Worm (Caenorhabditis elegans) whole organism, young adult: ENCODE data around the gene gstk-1.
A peak's percentile ranks its signal among the peaks of the same experiment; 100 is the strongest.

Source experiments
- B0019.2 ChIP-seq: fragments of 200-800 bp; sonication (Bioruptor generic); conservative IDR thresholded peaks from 2 replicates; pipeline ENCODE4 v1.3.6; 2022; ENCODE audit warnings: missing genetic modification reagents, missing genetic modification characterization, missing compliant biosample characterization
- B0336.3 ChIP-seq: fragments of 200-800 bp; sonication (Bioruptor generic); IDR thresholded peaks from 2 replicates; pipeline ENCODE4 v1.3.6; 2022; ENCODE audit warnings: missing genetic modification characterization, missing compliant biosample characterization
- F22D6.2 ChIP-seq: sonication (generic microtip); optimal IDR thresholded peaks from 2 replicates; lab custom pipeline; 2016; ENCODE audit warnings: mild to moderate bottlenecking, missing genetic modification characterization, missing compliant biosample characterization
- F37B4.10 ChIP-seq: fragments of 200-800 bp; sonication (Bioruptor generic); IDR thresholded peaks from 2 replicates; pipeline ENCODE4 v1.3.6; 2022; ENCODE audit warnings: missing genetic modification characterization, missing compliant biosample characterization
- F49E8.2 ChIP-seq: sonication (generic microtip); optimal IDR thresholded peaks from 3 replicates; lab custom pipeline; 2017; ENCODE audit warnings: missing genetic modification characterization, mild to moderate bottlenecking, missing compliant biosample characterization, antibody characterized with exemption, moderate library complexity; ENCODE audit not compliant: insufficient read depth
- F52B5.7 ChIP-seq: sonication (generic microtip); optimal IDR thresholded peaks from 2 replicates; lab custom pipeline; 2016; ENCODE audit warnings: mild to moderate bottlenecking, missing genetic modification characterization, missing compliant biosample characterization
- F55B11.4 ChIP-seq: sonication (generic microtip); optimal IDR thresholded peaks from 2 replicates; lab custom pipeline; 2016; ENCODE audit warnings: missing compliant biosample characterization, missing genetic modification characterization, borderline replicate concordance; ENCODE audit not compliant: insufficient read depth
- K11D2.4 ChIP-seq: fragments of 200-800 bp; sonication (Bioruptor generic); IDR thresholded peaks from 2 replicates; pipeline ENCODE4 v1.3.6; 2022; ENCODE audit warnings: missing genetic modification reagents, missing genetic modification characterization, missing compliant biosample characterization
- T26A5.8 ChIP-seq: sonication (generic microtip); optimal IDR thresholded peaks from 2 replicates; lab custom pipeline; 2016; ENCODE audit warnings: missing genetic modification characterization, missing compliant biosample characterization
- Y53G8AR.9 ChIP-seq: fragments of 200-800 bp; sonication (Bioruptor generic); conservative IDR thresholded peaks from 2 replicates; pipeline ENCODE4 v1.3.6; 2022; ENCODE audit warnings: missing genetic modification reagents, missing genetic modification characterization, missing compliant biosample characterization
- Y67H2A.10 ChIP-seq: fragments of 200-800 bp; sonication (Bioruptor generic); conservative IDR thresholded peaks from 2 replicates; pipeline ENCODE4 v1.3.6; 2022; ENCODE audit warnings: missing genetic modification reagents, missing genetic modification characterization, missing compliant biosample characterization
- Y95B8A.8 ChIP-seq: fragments of 200-800 bp; sonication (Bioruptor generic); IDR thresholded peaks from 2 replicates; pipeline ENCODE4 v1.3.6; 2022; ENCODE audit warnings: missing genetic modification reagents, missing genetic modification characterization, missing compliant biosample characterization
- akir-1 ChIP-seq: fragments of 200-800 bp; sonication (Bioruptor generic); optimal IDR thresholded peaks from 2 replicates; lab custom pipeline; 2018; ENCODE audit warnings: mild to moderate bottlenecking, missing genetic modification characterization, moderate library complexity, missing compliant biosample characterization
- aptf-2 ChIP-seq: fragments of 200-800 bp; sonication (Bioruptor generic); conservative IDR thresholded peaks from 2 replicates; pipeline ENCODE4 v1.3.6; 2022; ENCODE audit warnings: missing genetic modification reagents, missing genetic modification characterization, missing compliant biosample characterization
- athp-1 ChIP-seq: sonication (generic microtip); optimal IDR thresholded peaks from 2 replicates; lab custom pipeline; 2017; ENCODE audit warnings: mild to moderate bottlenecking, missing genetic modification characterization, missing compliant biosample characterization
- bed-1 ChIP-seq: fragments of 200-800 bp; sonication (Bioruptor generic); IDR thresholded peaks from 2 replicates; pipeline ENCODE4 v1.3.6; 2022; ENCODE audit warnings: missing genetic modification reagents, missing genetic modification characterization, missing compliant biosample characterization
- cebp-2 ChIP-seq: fragments of 200-800 bp; sonication (Bioruptor generic); IDR thresholded peaks from 2 replicates; pipeline ENCODE4 v1.3.6; 2022; ENCODE audit warnings: missing genetic modification characterization, missing compliant biosample characterization
- ceh-27 ChIP-seq: fragments of 200-800 bp; sonication (Bioruptor generic); optimal IDR thresholded peaks from 2 replicates; lab custom pipeline; 2018; ENCODE audit warnings: mild to moderate bottlenecking, missing genetic modification characterization, moderate library complexity, missing compliant biosample characterization
- ceh-58 ChIP-seq: fragments of 200-800 bp; sonication (Bioruptor generic); IDR thresholded peaks from 2 replicates; pipeline ENCODE4 v1.3.6; 2022; ENCODE audit warnings: missing genetic modification characterization, missing compliant biosample characterization
- chd-7 ChIP-seq: sonication (generic microtip); optimal IDR thresholded peaks from 2 replicates; lab custom pipeline; 2016; ENCODE audit warnings: mild to moderate bottlenecking, missing genetic modification characterization, moderate library complexity, missing compliant biosample characterization
- dox-1 ChIP-seq: fragments of 200-800 bp; sonication (Bioruptor generic); IDR thresholded peaks from 2 replicates; pipeline ENCODE4 v1.3.6; 2022; ENCODE audit warnings: missing genetic modification reagents, missing genetic modification characterization, missing compliant biosample characterization
- ets-4 ChIP-seq: fragments of 200-800 bp; sonication (Bioruptor generic); optimal IDR thresholded peaks from 2 replicates; lab custom pipeline; 2018; ENCODE audit warnings: mild to moderate bottlenecking, missing genetic modification characterization, missing compliant biosample characterization
- hlh-26 ChIP-seq: fragments of 200-800 bp; sonication (Bioruptor generic); conservative IDR thresholded peaks from 2 replicates; pipeline ENCODE4 v1.3.6; 2022; ENCODE audit warnings: missing genetic modification reagents, missing genetic modification characterization, missing compliant biosample characterization
- hrde-1 ChIP-seq: sonication (generic microtip); optimal IDR thresholded peaks from 2 replicates; lab custom pipeline; 2016; ENCODE audit warnings: missing genetic modification characterization, mild to moderate bottlenecking, missing compliant biosample characterization, moderate library complexity, missing genotype, missing genetic modification reagents, borderline replicate concordance
- lag-1 ChIP-seq: fragments of 200-800 bp; sonication (Bioruptor generic); IDR thresholded peaks from 2 replicates; pipeline ENCODE4 v1.3.6; 2022; ENCODE audit warnings: missing genetic modification reagents, missing genetic modification characterization, missing compliant biosample characterization
- let-607 ChIP-seq, 2 experiments: fragments of 200-800 bp in 1 of 2; sonication (Bioruptor generic) in 1 of 2; sonication (generic microtip) in 1 of 2; optimal IDR thresholded peaks; 2 replicates each; lab custom pipeline; 2016 to 2018; ENCODE audit warnings: mild to moderate bottlenecking in 2 of 2, missing compliant biosample characterization in 2 of 2, missing genetic modification characterization in 2 of 2, moderate library complexity in 2 of 2, missing genotype in 1 of 2
- lin-26 ChIP-seq: fragments of 200-800 bp; sonication (Bioruptor generic); IDR thresholded peaks from 2 replicates; pipeline ENCODE4 v1.3.6; 2022; ENCODE audit warnings: missing genetic modification reagents, missing genetic modification characterization, missing compliant biosample characterization
- lin-35 ChIP-seq, 3 experiments: fragments of 150-350 bp in 2 of 3; sonication (generic microtip) in 1 of 3; optimal IDR thresholded peaks; 2 replicates each; lab custom pipeline; 2014 to 2018; ENCODE audit warnings: missing biosample characterization in 3 of 3, missing genetic modification characterization in 3 of 3, missing genetic modification reagents in 3 of 3
- lir-1 ChIP-seq: fragments of 200-800 bp; sonication (Bioruptor generic); conservative IDR thresholded peaks from 2 replicates; pipeline ENCODE4 v1.3.6; 2022; ENCODE audit warnings: missing genetic modification reagents, missing genetic modification characterization, missing compliant biosample characterization
- madf-8 ChIP-seq: fragments of 200-800 bp; sonication (Bioruptor generic); conservative IDR thresholded peaks from 2 replicates; pipeline ENCODE4 v1.3.6; 2022; ENCODE audit warnings: missing genetic modification reagents, missing genetic modification characterization, missing compliant biosample characterization
- mcd-1 ChIP-seq: fragments of 200-800 bp; sonication (Bioruptor generic); IDR thresholded peaks from 2 replicates; pipeline ENCODE4 v1.3.6; 2022; ENCODE audit warnings: missing genetic modification reagents, missing genetic modification characterization, missing compliant biosample characterization
- mxl-1 ChIP-seq: sonication (generic microtip); optimal IDR thresholded peaks from 2 replicates; lab custom pipeline; 2016; ENCODE audit warnings: missing genetic modification characterization, missing compliant biosample characterization
- nhr-120 ChIP-seq: fragments of 200-800 bp; sonication (Bioruptor generic); IDR thresholded peaks from 2 replicates; pipeline ENCODE4 v1.3.6; 2022; ENCODE audit warnings: missing genetic modification characterization, missing compliant biosample characterization
- nhr-27 ChIP-seq: fragments of 200-800 bp; sonication (Bioruptor generic); optimal IDR thresholded peaks from 2 replicates; lab custom pipeline; 2018; ENCODE audit warnings: mild to moderate bottlenecking, missing genetic modification characterization, moderate library complexity, missing compliant biosample characterization
- nhr-80 ChIP-seq: sonication (generic microtip); optimal IDR thresholded peaks from 2 replicates; lab custom pipeline; 2016; ENCODE audit warnings: missing genetic modification characterization, missing compliant biosample characterization
- rcor-1 ChIP-seq: fragments of 200-800 bp; sonication (Bioruptor generic); IDR thresholded peaks from 2 replicates; pipeline ENCODE4 v1.3.6; 2022; ENCODE audit warnings: missing genetic modification reagents, missing genetic modification characterization, missing compliant biosample characterization
- rec-8 ChIP-seq, 2 experiments: sonication (generic microtip); optimal IDR thresholded peaks; 2 replicates each; lab custom pipeline; 2016; ENCODE audit warnings: mild to moderate bottlenecking in 2 of 2, missing genetic modification characterization in 2 of 2, missing genetic modification reagents in 2 of 2, missing genotype in 2 of 2, missing biosample characterization in 1 of 2, missing compliant biosample characterization in 1 of 2, moderate library complexity in 1 of 2
- repo-1 ChIP-seq: sonication (generic microtip); optimal IDR thresholded peaks from 2 replicates; lab custom pipeline; 2017; ENCODE audit warnings: mild to moderate bottlenecking, missing genetic modification characterization, missing compliant biosample characterization
- sdz-38 ChIP-seq: sonication (generic microtip); optimal IDR thresholded peaks from 2 replicates; lab custom pipeline; 2016; ENCODE audit warnings: missing genotype, missing genetic modification characterization, missing compliant biosample characterization
- snpc-1.1 ChIP-seq: sonication (generic microtip); optimal IDR thresholded peaks from 2 replicates; lab custom pipeline; 2017; ENCODE audit warnings: missing genetic modification characterization, mild to moderate bottlenecking, missing compliant biosample characterization, antibody characterized with exemption, moderate library complexity, missing genotype, missing genetic modification reagents; ENCODE audit not compliant: insufficient read depth
- snpc-4 ChIP-seq, 5 experiments: fragments of 150-350 bp in 1 of 5; sonication (generic microtip) in 4 of 5; optimal IDR thresholded peaks; 2 replicates each; lab custom pipeline; 2014 to 2018; ENCODE audit warnings: missing genetic modification characterization in 5 of 5, missing biosample characterization in 3 of 5, antibody characterized with exemption in 2 of 5, mild to moderate bottlenecking in 2 of 5, missing compliant biosample characterization in 2 of 5, missing genotype in 2 of 5, moderate library complexity in 2 of 5, missing genetic modification reagents in 1 of 5
- sptf-2 ChIP-seq: fragments of 200-800 bp; sonication (Bioruptor generic); optimal IDR thresholded peaks from 2 replicates; lab custom pipeline; 2018; ENCODE audit warnings: mild to moderate bottlenecking, missing genetic modification characterization, missing compliant biosample characterization
- tbp1 ChIP-seq: fragments of 200-800 bp; sonication (Bioruptor generic); optimal IDR thresholded peaks from 2 replicates; lab custom pipeline; 2018; ENCODE audit warnings: mild to moderate bottlenecking, missing genetic modification characterization, missing compliant biosample characterization
- unc-62 ChIP-seq: fragments of 150-350 bp; optimal IDR thresholded peaks from 2 replicates; lab custom pipeline; 2014; ENCODE audit warnings: missing biosample characterization, missing genetic modification reagents, missing genetic modification characterization
- zfh-2 ChIP-seq: fragments of 200-800 bp; sonication (Bioruptor generic); conservative IDR thresholded peaks from 2 replicates; pipeline ENCODE4 v1.3.6; 2022; ENCODE audit warnings: missing genetic modification reagents, missing genetic modification characterization, missing compliant biosample characterization
- ztf-25 ChIP-seq: fragments of 200-800 bp; sonication (Bioruptor generic); IDR thresholded peaks from 2 replicates; pipeline ENCODE4 v1.3.6; 2022; ENCODE audit warnings: missing genetic modification reagents, missing genetic modification characterization, missing compliant biosample characterization
- ztf-3 ChIP-seq: fragments of 200-800 bp; sonication (Bioruptor generic); optimal IDR thresholded peaks from 2 replicates; lab custom pipeline; 2018; ENCODE audit warnings: mild to moderate bottlenecking, missing genetic modification characterization, missing compliant biosample characterization

The gstk-1 gene

ce11 chrII:9646122-9646555 lies 10.4 kb upstream of the gstk-1 start (continued):
- no peak for TF ChIP-seq akir-1 (GFP tag; lab: Kevin White, UChicago)
- TF ChIP-seq let-607 (tag; optimal IDR thresholded peaks at IDR 0.05; lab: Kevin White, UChicago) = no peak
- no peak for TF ChIP-seq ztf-3 (GFP tag; lab: Kevin White, UChicago)
- no peak for TF ChIP-seq madf-8 (GFP tag; lab: Robert Waterston, UW)
- TF ChIP-seq rec-8 (tag; optimal IDR thresholded peaks at IDR 0.05; lab: Kevin White, UChicago) = no peak
- TF ChIP-seq nhr-27 (tag; lab: Kevin White, UChicago) = peak; percentile 10
- TF ChIP-seq ceh-27 (GFP tag; lab: Kevin White, UChicago) = peak; percentile 70
- TF ChIP-seq mxl-1 = no peak
- no peak for TF ChIP-seq ztf-25 (GFP tag; lab: Robert Waterston, UW)
- TF ChIP-seq F52B5.7 (tag; lab: Kevin White, UChicago) = no peak
- TF ChIP-seq lin-26 (GFP tag; lab: Robert Waterston, UW) = peak; percentile 68; the same call in 1 of the 2 replicates
- TF ChIP-seq athp-1 (tag; lab: Kevin White, UChicago) = no peak
- TF ChIP-seq B0019.2 (GFP tag; lab: Robert Waterston, UW) = no peak
- TF ChIP-seq F37B4.10 (GFP tag; lab: Robert Waterston, UW) = no peak
- TF ChIP-seq sptf-2 = no peak
- no peak for TF ChIP-seq hrde-1 (tag; lab: Kevin White, UChicago)
- TF ChIP-seq lag-1 (GFP tag; lab: Robert Waterston, UW) = no peak
- peak; percentile 65; the same call in 1 of the 2 replicates for TF ChIP-seq rcor-1 (GFP tag; lab: Robert Waterston, UW)
- peak; percentile 45 for TF ChIP-seq chd-7 (tag; lab: Kevin White, UChicago)
- no peak for TF ChIP-seq hlh-26
- TF ChIP-seq F49E8.2 (tag; lab: Kevin White, UChicago) = no peak
- TF ChIP-seq snpc-1.1 (tag; lab: Kevin White, UChicago) = no peak
- TF ChIP-seq nhr-80 (tag; lab: Kevin White, UChicago) = peak; percentile 41
- TF ChIP-seq lin-35 (GFP tag; optimal IDR thresholded peaks at IDR 0.05; lab: Kevin White, UChicago) = peak in 1 of 3 experiments; percentile 51
- TF ChIP-seq repo-1 (tag; lab: Kevin White, UChicago) = no peak
- TF ChIP-seq aptf-2 (GFP tag; lab: Robert Waterston, UW) = no peak
- TF ChIP-seq lir-1 (GFP tag; lab: Robert Waterston, UW) = no peak
- peak; percentile 7 for TF ChIP-seq unc-62 (GFP tag; lab: Kevin White, UChicago)
- no peak for TF ChIP-seq F55B11.4 (tag; lab: Kevin White, UChicago)
- TF ChIP-seq tbp1 (GFP tag; lab: Kevin White, UChicago) = no peak
- no peak for TF ChIP-seq sdz-38 (tag; lab: Kevin White, UChicago)
- peak; percentile 60 for TF ChIP-seq mcd-1 (GFP tag; lab: Robert Waterston, UW)
- no peak for TF ChIP-seq nhr-120 (GFP tag; lab: Robert Waterston, UW)
- no peak for TF ChIP-seq ets-4 (GFP tag; lab: Kevin White, UChicago)
- no peak for TF ChIP-seq T26A5.8 (tag; lab: Kevin White, UChicago)
- TF ChIP-seq B0336.3 (GFP tag; lab: Robert Waterston, UW) = peak; percentile 16; the same call in 1 of the 2 replicates
- no peak for TF ChIP-seq bed-1
- TF ChIP-seq zfh-2 (GFP tag; lab: Robert Waterston, UW) = peak; percentile 91
- TF ChIP-seq Y67H2A.10 (GFP tag; lab: Robert Waterston, UW) = no peak
- TF ChIP-seq Y95B8A.8 (GFP tag; lab: Robert Waterston, UW) = no peak
- TF ChIP-seq snpc-4 (GFP tag; optimal IDR thresholded peaks at IDR 0.05; lab: Kevin White, UChicago) = no peak
- peak in 2 of 4 experiments; percentile 4 to 35 for TF ChIP-seq snpc-4 (tag; optimal IDR thresholded peaks at IDR 0.05; lab: Kevin White, UChicago)
- TF ChIP-seq F22D6.2 (tag; lab: Kevin White, UChicago) = no peak
- TF ChIP-seq K11D2.4 = 0 out of 2 replicates have a peak, but pooled peaks have one; percentile 42
- no peak for TF ChIP-seq cebp-2 (GFP tag; lab: Robert Waterston, UW)
- TF ChIP-seq ceh-58 (GFP tag; lab: Robert Waterston, UW) = no peak
- no peak for TF ChIP-seq Y53G8AR.9 (GFP tag; lab: Robert Waterston, UW)
- peak; percentile 58; the same call in 1 of the 2 replicates for TF ChIP-seq dox-1 (GFP tag; lab: Robert Waterston, UW)
